Fruit fly (Drosophila melanogaster) whole organism, embryonic: Measurements from ENCODE around the gene CG15336.

Experiments
- B-H1 ChIP-seq: fragments of 200-800 bp; sonication (Bioruptor generic); IDR thresholded peaks from 3 replicates; pipeline ENCODE4 v1.3.6; 2022; ENCODE audit warnings: missing biosample characterization, missing genetic modification characterization
- CG10959 ChIP-seq: fragments of 200-800 bp; sonication (Bioruptor generic); IDR thresholded peaks from 2 replicates; pipeline ENCODE4 v1.3.6; 2022; ENCODE audit warnings: missing biosample characterization, missing genetic modification characterization
- CG11093 ChIP-seq: fragments of 200-800 bp; sonication (Bioruptor generic); IDR thresholded peaks from 3 replicates; pipeline ENCODE4 v1.3.6; 2022; ENCODE audit warnings: missing biosample characterization, missing genetic modification characterization
- CG13624 ChIP-seq: fragments of 200-800 bp; sonication (Bioruptor generic); optimal IDR thresholded peaks from 2 replicates; lab custom pipeline; 2016; ENCODE audit warnings: missing biosample characterization, missing genetic modification characterization
- CG14050 ChIP-seq: fragments of 200-800 bp; sonication (Bioruptor generic); IDR thresholded peaks from 3 replicates; pipeline ENCODE4 v1.3.6; 2022; ENCODE audit warnings: missing biosample characterization, missing genetic modification characterization
- CG15011 ChIP-seq: fragments of 200-800 bp; sonication (Bioruptor generic); optimal IDR thresholded peaks from 3 replicates; lab custom pipeline; 2018; ENCODE audit warnings: missing biosample characterization, mild to moderate bottlenecking, missing genetic modification characterization
- CG17385 ChIP-seq: fragments of 200-800 bp; sonication (Bioruptor generic); optimal IDR thresholded peaks from 3 replicates; lab custom pipeline; 2018; ENCODE audit warnings: missing biosample characterization, mild to moderate bottlenecking, missing genetic modification characterization
- CG1832 ChIP-seq: fragments of 200-800 bp; sonication (Bioruptor generic); optimal IDR thresholded peaks from 2 replicates; lab custom pipeline; 2017; ENCODE audit warnings: missing biosample characterization, mild to moderate bottlenecking, missing genetic modification characterization, inconsistent platforms
- CG3163 ChIP-seq: fragments of 200-800 bp; sonication (Bioruptor generic); optimal IDR thresholded peaks from 3 replicates; lab custom pipeline; 2016; ENCODE audit warnings: missing biosample characterization, missing genetic modification characterization
- CG3838 ChIP-seq: fragments of 200-800 bp; sonication (Bioruptor generic); optimal IDR thresholded peaks from 3 replicates; lab custom pipeline; 2016; ENCODE audit warnings: missing biosample characterization, missing genetic modification characterization
- CG4854 ChIP-seq: fragments of 200-800 bp; sonication (Bioruptor generic); optimal IDR thresholded peaks from 2 replicates; lab custom pipeline; 2016; ENCODE audit warnings: missing biosample characterization, missing genetic modification characterization, inconsistent platforms
- CG5180 ChIP-seq: fragments of 200-800 bp; sonication (Bioruptor generic); optimal IDR thresholded peaks from 3 replicates; lab custom pipeline; 2017; ENCODE audit warnings: missing biosample characterization, missing genetic modification characterization, mild to moderate bottlenecking, moderate library complexity, missing genetic modification reagents
- CG5245 ChIP-seq: fragments of 200-800 bp; sonication (Bioruptor generic); optimal IDR thresholded peaks from 3 replicates; lab custom pipeline; 2016; ENCODE audit warnings: missing biosample characterization, missing genetic modification characterization
- CG6272 ChIP-seq: fragments of 200-800 bp; sonication (Bioruptor generic); IDR thresholded peaks from 2 replicates; pipeline ENCODE4 v1.3.6; 2022; ENCODE audit warnings: missing biosample characterization, missing genetic modification characterization
- CG9437 ChIP-seq: fragments of 200-800 bp; sonication (Bioruptor generic); optimal IDR thresholded peaks from 2 replicates; lab custom pipeline; 2018; ENCODE audit warnings: missing biosample characterization, mild to moderate bottlenecking, missing genetic modification characterization
- CHES-1-like ChIP-seq: fragments of 200-800 bp; sonication (Bioruptor generic); optimal IDR thresholded peaks from 2 replicates; lab custom pipeline; 2016; ENCODE audit warnings: missing biosample characterization, missing genetic modification characterization
- D19B ChIP-seq: fragments of 200-800 bp; sonication (Bioruptor generic); optimal IDR thresholded peaks from 2 replicates; lab custom pipeline; 2017; ENCODE audit warnings: missing biosample characterization, mild to moderate bottlenecking, missing genetic modification characterization
- Dip2 ChIP-seq: fragments of 200-800 bp; sonication (Bioruptor generic); IDR thresholded peaks from 2 replicates; pipeline ENCODE4 v1.3.6; 2022; ENCODE audit warnings: missing biosample characterization, missing genetic modification characterization
- E2f1 ChIP-seq: fragments of 200-800 bp; sonication (Bioruptor generic); IDR thresholded peaks from 2 replicates; pipeline ENCODE4 v1.3.6; 2022; ENCODE audit warnings: missing biosample characterization, missing genetic modification characterization
- Jarid2 ChIP-seq: fragments of 200-800 bp; sonication (Bioruptor generic); optimal IDR thresholded peaks from 3 replicates; lab custom pipeline; 2017; ENCODE audit warnings: mild to moderate bottlenecking, missing biosample characterization, missing genetic modification reagents, missing genetic modification characterization
- MESR4 ChIP-seq: fragments of 200-800 bp; sonication (Bioruptor generic); optimal IDR thresholded peaks from 2 replicates; lab custom pipeline; 2018; ENCODE audit warnings: missing biosample characterization, mild to moderate bottlenecking, missing genetic modification characterization, moderate library complexity
- Myb ChIP-seq: fragments of 200-800 bp; sonication (Bioruptor generic); optimal IDR thresholded peaks from 2 replicates; lab custom pipeline; 2016; ENCODE audit warnings: missing biosample characterization, missing genetic modification characterization
- NFAT ChIP-seq: fragments of 200-800 bp; sonication (Bioruptor generic); IDR thresholded peaks from 2 replicates; pipeline ENCODE4 v1.3.6; 2022; ENCODE audit warnings: missing biosample characterization, missing genetic modification characterization
- Neu2 ChIP-seq: fragments of 200-800 bp; sonication (Bioruptor generic); optimal IDR thresholded peaks from 3 replicates; lab custom pipeline; 2016; ENCODE audit warnings: missing biosample characterization, missing genetic modification characterization, borderline replicate concordance
- Oli ChIP-seq: fragments of 200-800 bp; sonication (Bioruptor generic); optimal IDR thresholded peaks from 2 replicates; lab custom pipeline; 2018; ENCODE audit warnings: missing biosample characterization, mild to moderate bottlenecking, missing genetic modification characterization, moderate library complexity
- PHDP ChIP-seq: fragments of 200-800 bp; sonication (Bioruptor generic); optimal IDR thresholded peaks from 3 replicates; lab custom pipeline; 2018; ENCODE audit warnings: missing biosample characterization, mild to moderate bottlenecking, missing genetic modification characterization, moderate library complexity
- Scr ChIP-seq: fragments of 200-800 bp; sonication (Bioruptor generic); IDR thresholded peaks from 2 replicates; pipeline ENCODE4 v1.3.6; 2022; ENCODE audit warnings: missing biosample characterization, missing genetic modification characterization; ENCODE audit not compliant: partially characterized antibody
- Sry-β ChIP-seq: fragments of 200-800 bp; sonication (Bioruptor generic); optimal IDR thresholded peaks from 2 replicates; lab custom pipeline; 2018; ENCODE audit warnings: missing biosample characterization, mild to moderate bottlenecking, missing genetic modification characterization, moderate library complexity
- amos ChIP-seq: fragments of 200-800 bp; sonication (Bioruptor generic); IDR thresholded peaks from 2 replicates; pipeline ENCODE4 v1.3.6; 2022; ENCODE audit warnings: missing biosample characterization, missing genetic modification characterization; ENCODE audit not compliant: partially characterized antibody
- aop ChIP-seq: fragments of 200-800 bp; sonication (Bioruptor generic); IDR thresholded peaks from 2 replicates; pipeline ENCODE4 v1.3.6; 2022; ENCODE audit warnings: missing biosample characterization, missing genetic modification characterization
- az2 ChIP-seq: fragments of 200-800 bp; sonication (Bioruptor generic); optimal IDR thresholded peaks from 3 replicates; lab custom pipeline; 2016; ENCODE audit warnings: missing biosample characterization, missing genetic modification characterization
- bab2 ChIP-seq: fragments of 200-800 bp; sonication (Bioruptor generic); optimal IDR thresholded peaks from 2 replicates; lab custom pipeline; 2016; ENCODE audit warnings: missing biosample characterization, missing genetic modification characterization
- bowl ChIP-seq: fragments of 200-800 bp; sonication (Bioruptor generic); IDR thresholded peaks from 2 replicates; pipeline ENCODE4 v1.3.6; 2022; ENCODE audit warnings: missing biosample characterization, missing genetic modification characterization
- ci ChIP-seq: fragments of 200-800 bp; sonication (Bioruptor generic); IDR thresholded peaks from 3 replicates; pipeline ENCODE4 v1.3.6; 2022; ENCODE audit warnings: missing biosample characterization, missing genetic modification characterization
- danr ChIP-seq: fragments of 200-800 bp; sonication (Bioruptor generic); IDR thresholded peaks from 2 replicates; pipeline ENCODE4 v1.3.6; 2022; ENCODE audit warnings: missing biosample characterization, missing genetic modification characterization
- dmrt11E ChIP-seq: fragments of 200-800 bp; sonication (Bioruptor generic); optimal IDR thresholded peaks from 3 replicates; lab custom pipeline; 2018; ENCODE audit warnings: missing biosample characterization, mild to moderate bottlenecking, missing genetic modification characterization, moderate library complexity
- hth ChIP-seq: fragments of >200 bp; optimal IDR thresholded peaks from 2 replicates; lab custom pipeline; 2017; ENCODE audit warnings: inconsistent platforms
- insv ChIP-seq, 2 experiments: fragments of 200-800 bp; sonication (Bioruptor generic); optimal IDR thresholded peaks; 3 replicates each; lab custom pipeline; 2016 to 2018; ENCODE audit warnings: missing biosample characterization in 2 of 2, missing genetic modification characterization in 2 of 2
- jigr1 ChIP-seq: fragments of 200-800 bp; sonication (Bioruptor generic); IDR thresholded peaks from 3 replicates; pipeline ENCODE4 v1.3.6; 2022; ENCODE audit warnings: missing biosample characterization, missing genetic modification characterization
- lab ChIP-seq: fragments of 200-800 bp; sonication (Bioruptor generic); optimal IDR thresholded peaks from 3 replicates; lab custom pipeline; 2017; ENCODE audit warnings: missing biosample characterization, missing genetic modification characterization, mild to moderate bottlenecking, moderate library complexity, missing genetic modification reagents
- nau ChIP-seq: fragments of 200-800 bp; sonication (Bioruptor generic); optimal IDR thresholded peaks from 3 replicates; lab custom pipeline; 2017; ENCODE audit warnings: missing biosample characterization, mild to moderate bottlenecking, missing genetic modification characterization, missing genetic modification reagents
- phol ChIP-seq: fragments of 200-800 bp; sonication (Bioruptor generic); optimal IDR thresholded peaks from 3 replicates; lab custom pipeline; 2018; ENCODE audit warnings: missing biosample characterization, mild to moderate bottlenecking, missing genetic modification characterization, moderate library complexity
- pzg ChIP-seq: fragments of 200-800 bp; sonication (Bioruptor generic); optimal IDR thresholded peaks from 3 replicates; lab custom pipeline; 2018; ENCODE audit warnings: missing biosample characterization, mild to moderate bottlenecking, missing genetic modification characterization, moderate library complexity
- row ChIP-seq: fragments of 200-800 bp; sonication (Bioruptor generic); IDR thresholded peaks from 3 replicates; pipeline ENCODE4 v1.3.6; 2022; ENCODE audit warnings: missing biosample characterization, missing genetic modification characterization
- sima ChIP-seq: fragments of 200-800 bp; sonication (Bioruptor generic); optimal IDR thresholded peaks from 2 replicates; lab custom pipeline; 2016; ENCODE audit warnings: missing biosample characterization, missing genetic modification characterization
- sna ChIP-seq: fragments of 200-800 bp; sonication (Bioruptor generic); IDR thresholded peaks from 2 replicates; pipeline ENCODE4 v1.3.6; 2022; ENCODE audit warnings: missing biosample characterization, missing genetic modification characterization; ENCODE audit not compliant: partially characterized antibody
- sug ChIP-seq: fragments of 200-800 bp; optimal IDR thresholded peaks from 2 replicates; lab custom pipeline; 2019; ENCODE audit warnings: missing biosample characterization, mild to moderate bottlenecking, missing genetic modification characterization, moderate library complexity
- twi ChIP-seq: fragments of 200-800 bp; optimal IDR thresholded peaks from 2 replicates; lab custom pipeline; 2019; ENCODE audit warnings: missing biosample characterization, mild to moderate bottlenecking, missing genetic modification characterization, moderate library complexity
- usp ChIP-seq: fragments of >200 bp; optimal IDR thresholded peaks from 2 replicates; lab custom pipeline; 2017; ENCODE audit warnings: missing biosample characterization, missing genetic modification characterization
- vvl ChIP-seq: fragments of 200-800 bp; sonication (Bioruptor generic); IDR thresholded peaks from 2 replicates; pipeline ENCODE4 v1.3.6; 2022; ENCODE audit warnings: missing biosample characterization, missing genetic modification characterization
- zfh2 ChIP-seq: fragments of 200-800 bp; sonication (Bioruptor generic); optimal IDR thresholded peaks from 2 replicates; lab custom pipeline; 2016; ENCODE audit warnings: missing biosample characterization, missing genetic modification characterization

CG15336 gene

DNA sequence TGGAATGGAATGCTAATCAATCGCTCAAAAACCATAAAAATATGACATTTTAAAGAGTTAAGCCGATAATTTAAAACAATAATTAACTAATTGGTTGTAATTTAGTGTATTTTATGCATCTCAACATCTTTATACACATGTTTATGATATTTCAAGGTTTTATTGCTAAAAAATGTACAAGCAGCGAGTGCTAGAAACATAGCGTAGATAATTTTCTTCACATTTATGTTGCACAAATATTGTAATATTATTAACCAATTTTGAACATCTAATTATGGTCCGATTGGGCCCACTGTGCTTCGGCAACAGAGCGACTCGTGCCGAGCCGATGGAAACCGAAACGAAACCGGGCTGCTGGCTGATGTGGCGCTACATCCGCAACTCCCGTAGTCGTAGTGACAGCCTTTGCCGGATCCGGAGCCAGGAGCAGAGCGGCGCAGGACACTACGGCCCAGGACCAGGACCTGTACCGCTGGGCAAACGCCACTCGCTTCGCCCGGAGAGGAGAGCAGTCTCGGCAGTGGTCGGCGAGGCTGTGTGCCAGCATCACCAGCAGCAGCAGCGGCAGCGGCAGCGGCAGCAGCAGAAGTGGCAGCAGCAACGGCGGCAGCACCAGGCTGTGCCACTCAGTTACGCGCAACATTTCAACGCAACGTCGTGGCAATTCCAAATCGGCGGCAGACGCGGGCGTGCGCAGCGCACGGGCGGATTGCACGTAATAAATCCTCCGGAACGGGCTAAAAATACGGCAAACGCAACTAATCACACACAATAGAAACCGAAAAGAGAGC, 30.6 kb downstream of the CG15336 start, which contains the start of gene sdt (continued):
- TF ChIP-seq Neu2 (GFP tag; lab: Kevin White, UChicago) = no peak
- no peak for TF ChIP-seq zfh2 (GFP tag; lab: Kevin White, UChicago)
- TF ChIP-seq bab2 (GFP tag; lab: Kevin White, UChicago) = peak; percentile 28
- peak; percentile 15 for TF ChIP-seq CG17385 (GFP tag; lab: Kevin White, UChicago)
- no peak for TF ChIP-seq E2f1
- no peak for TF ChIP-seq CHES-1-like (GFP tag; lab: Kevin White, UChicago)
- TF ChIP-seq CG14050 (GFP tag; lab: Robert Waterston, UW) = no peak
- TF ChIP-seq Myb (GFP tag; lab: Kevin White, UChicago) = no peak
- peak; percentile 43 for TF ChIP-seq CG9437 (GFP tag; lab: Kevin White, UChicago)
- no peak for TF ChIP-seq MESR4
- no peak for TF ChIP-seq D19B (GFP tag; lab: Kevin White, UChicago)
- no peak for TF ChIP-seq Jarid2 (GFP tag; lab: Kevin White, UChicago)
- TF ChIP-seq ci (GFP tag; lab: Robert Waterston, UW) = no peak
- peak; percentile 26 for TF ChIP-seq Oli (tag; lab: Kevin White, UChicago)
- no peak for TF ChIP-seq sna (GFP tag; lab: Robert Waterston, UW)
- no peak for TF ChIP-seq CG5180 (GFP tag; lab: Kevin White, UChicago)
- no peak for TF ChIP-seq az2
- TF ChIP-seq amos (GFP tag; lab: Robert Waterston, UW) = no peak
- TF ChIP-seq CG3163 (GFP tag; lab: Kevin White, UChicago) = no peak
- no peak for TF ChIP-seq CG5245 (GFP tag; lab: Kevin White, UChicago)
- TF ChIP-seq vvl = no peak
- TF ChIP-seq CG15011 = no peak
- no peak for TF ChIP-seq twi
- no peak for TF ChIP-seq pzg (GFP tag; lab: Kevin White, UChicago)
- TF ChIP-seq dmrt11E = no peak
- no peak for TF ChIP-seq nau (GFP tag; lab: Kevin White, UChicago)
- TF ChIP-seq danr (GFP tag; lab: Robert Waterston, UW) = no peak
- peak; percentile 17 for TF ChIP-seq phol (tag; lab: Kevin White, UChicago)
- no peak for TF ChIP-seq CG10959 (GFP tag; lab: Robert Waterston, UW)
- TF ChIP-seq jigr1 (GFP tag; lab: Robert Waterston, UW) = no peak
- no peak for TF ChIP-seq CG1832 (GFP tag; lab: Kevin White, UChicago)
- TF ChIP-seq NFAT (GFP tag; lab: Robert Waterston, UW) = no peak
- TF ChIP-seq sug = peak; percentile 7
- TF ChIP-seq CG4854 (GFP tag; lab: Kevin White, UChicago) = no peak
- TF ChIP-seq sima = no peak
- TF ChIP-seq Scr = no peak
- no peak for TF ChIP-seq aop (GFP tag; lab: Robert Waterston, UW)
- no peak for TF ChIP-seq CG6272
- TF ChIP-seq PHDP = no peak
- no peak for TF ChIP-seq insv (GFP tag; optimal IDR thresholded peaks at IDR 0.05; lab: Kevin White, UChicago)
- no peak for TF ChIP-seq Sry-β
- no peak for TF ChIP-seq Dip2 (GFP tag; lab: Robert Waterston, UW)
- no peak for TF ChIP-seq CG11093
- TF ChIP-seq lab (GFP tag; lab: Kevin White, UChicago) = no peak
- peak; percentile 47 for TF ChIP-seq row
- TF ChIP-seq CG13624 (GFP tag; lab: Kevin White, UChicago) = peak; percentile 13
- no peak for TF ChIP-seq CG3838 (GFP tag; lab: Kevin White, UChicago)
- no peak for TF ChIP-seq usp (GFP tag; lab: Kevin White, UChicago)
- no peak for TF ChIP-seq bowl (GFP tag; lab: Robert Waterston, UW)
- TF ChIP-seq hth (lab: Kevin White, UChicago) = no peak
- no peak for TF ChIP-seq B-H1 (GFP tag; lab: Robert Waterston, UW)
